Fruit fly (Drosophila melanogaster) whole organism, embryonic: Measurements from ENCODE around the gene Pcif1.

Source experiments
- Bteb2 ChIP-seq: fragments of 200-800 bp; sonication (Bioruptor generic); optimal IDR thresholded peaks from 2 replicates; lab custom pipeline; 2016; ENCODE audit warnings: missing biosample characterization, missing genetic modification characterization
- C15 ChIP-seq: fragments of 200-800 bp; sonication (Bioruptor generic); IDR thresholded peaks from 3 replicates; pipeline ENCODE4 v1.3.6; 2022; ENCODE audit warnings: missing biosample characterization, missing genetic modification characterization
- CG10462 ChIP-seq: fragments of 200-800 bp; sonication (Bioruptor generic); optimal IDR thresholded peaks from 2 replicates; lab custom pipeline; 2016; ENCODE audit warnings: missing biosample characterization, missing genetic modification characterization
- CG11085 ChIP-seq: fragments of 200-800 bp; sonication (Bioruptor generic); IDR thresholded peaks from 2 replicates; pipeline ENCODE4 v1.3.6; 2022; ENCODE audit warnings: missing biosample characterization, missing genetic modification characterization
- CG12659 ChIP-seq: fragments of 200-800 bp; sonication (Bioruptor generic); optimal IDR thresholded peaks from 3 replicates; lab custom pipeline; 2017; ENCODE audit warnings: mild to moderate bottlenecking, missing biosample characterization, missing genetic modification reagents, missing genetic modification characterization
- CG12769 ChIP-seq: fragments of 200-800 bp; sonication (Bioruptor generic); optimal IDR thresholded peaks from 2 replicates; lab custom pipeline; 2019; ENCODE audit warnings: missing biosample characterization, mild to moderate bottlenecking, missing genetic modification characterization, moderate library complexity
- CG14667 ChIP-seq: fragments of 200-800 bp; sonication (Bioruptor generic); IDR thresholded peaks from 2 replicates; pipeline ENCODE4 v1.3.6; 2022; ENCODE audit warnings: missing biosample characterization, missing genetic modification characterization
- CG1529 ChIP-seq: fragments of 200-800 bp; sonication (Bioruptor generic); optimal IDR thresholded peaks from 3 replicates; lab custom pipeline; 2018; ENCODE audit warnings: missing biosample characterization, missing genetic modification characterization
- CG15601 ChIP-seq: fragments of 200-800 bp; sonication (Bioruptor generic); optimal IDR thresholded peaks from 3 replicates; lab custom pipeline; 2019; ENCODE audit warnings: missing biosample characterization, mild to moderate bottlenecking, missing genetic modification characterization, moderate library complexity
- CG17328 ChIP-seq: fragments of 200-800 bp; sonication (Bioruptor generic); IDR thresholded peaks from 2 replicates; pipeline ENCODE4 v1.3.6; 2022; ENCODE audit warnings: missing biosample characterization, missing genetic modification characterization
- CG17829 ChIP-seq: fragments of 200-800 bp; optimal IDR thresholded peaks from 2 replicates; lab custom pipeline; 2019; ENCODE audit warnings: missing biosample characterization, mild to moderate bottlenecking, missing genetic modification characterization, moderate library complexity
- CG2116 ChIP-seq: fragments of 200-800 bp; sonication (Bioruptor generic); optimal IDR thresholded peaks from 3 replicates; lab custom pipeline; 2018; ENCODE audit warnings: missing biosample characterization, mild to moderate bottlenecking, missing genetic modification characterization
- CG2120 ChIP-seq: fragments of 200-800 bp; sonication (Bioruptor generic); optimal IDR thresholded peaks from 3 replicates; lab custom pipeline; 2016; ENCODE audit warnings: missing biosample characterization, missing genetic modification characterization
- CG30431 ChIP-seq: fragments of 200-800 bp; sonication (Bioruptor generic); optimal IDR thresholded peaks from 2 replicates; lab custom pipeline; 2017; ENCODE audit warnings: missing biosample characterization, missing genetic modification characterization
- CG3847 ChIP-seq: fragments of 200-800 bp; sonication (Bioruptor generic); IDR thresholded peaks from 2 replicates; pipeline ENCODE4 v1.3.6; 2022; ENCODE audit warnings: missing biosample characterization, missing genetic modification characterization
- CG42726 ChIP-seq: fragments of 200-800 bp; sonication (Bioruptor generic); IDR thresholded peaks from 2 replicates; pipeline ENCODE4 v1.3.6; 2022; ENCODE audit warnings: missing biosample characterization, missing genetic modification characterization; ENCODE audit not compliant: partially characterized antibody
- CG4617 ChIP-seq: fragments of 200-800 bp; sonication (Bioruptor generic); optimal IDR thresholded peaks from 3 replicates; lab custom pipeline; 2016; ENCODE audit warnings: missing biosample characterization, missing genetic modification characterization, borderline replicate concordance
- CG6854 ChIP-seq: fragments of 200-800 bp; sonication (Bioruptor generic); optimal IDR thresholded peaks from 3 replicates; lab custom pipeline; 2017; ENCODE audit warnings: missing biosample characterization, mild to moderate bottlenecking, missing genetic modification characterization
- CG7357 ChIP-seq: fragments of 200-800 bp; sonication (Bioruptor generic); IDR thresholded peaks from 3 replicates; pipeline ENCODE4 v1.3.6; 2022; ENCODE audit warnings: missing biosample characterization, missing genetic modification characterization
- CG8290 ChIP-seq, 3 experiments: fragments of 200-800 bp; sonication (Bioruptor generic); optimal IDR thresholded peaks; 2 replicates each; lab custom pipeline; 2016 to 2019; ENCODE audit warnings: missing biosample characterization in 3 of 3, missing genetic modification characterization in 3 of 3, mild to moderate bottlenecking in 2 of 3, moderate library complexity in 1 of 3
- CG8924 ChIP-seq: fragments of 200-800 bp; optimal IDR thresholded peaks from 3 replicates; lab custom pipeline; 2019; ENCODE audit warnings: missing biosample characterization, mild to moderate bottlenecking, missing genetic modification characterization, moderate library complexity
- CG9437 ChIP-seq: fragments of 200-800 bp; sonication (Bioruptor generic); optimal IDR thresholded peaks from 2 replicates; lab custom pipeline; 2018; ENCODE audit warnings: missing biosample characterization, mild to moderate bottlenecking, missing genetic modification characterization
- Dref ChIP-seq: fragments of 200-800 bp; sonication (Bioruptor generic); IDR thresholded peaks from 2 replicates; pipeline ENCODE4 v1.3.6; 2022; ENCODE audit warnings: missing biosample characterization, missing genetic modification characterization
- E2f2 ChIP-seq: fragments of 200-800 bp; sonication (Bioruptor generic); IDR thresholded peaks from 2 replicates; pipeline ENCODE4 v1.3.6; 2022; ENCODE audit warnings: missing biosample characterization, missing genetic modification characterization
- Ets65A ChIP-seq: fragments of 200-800 bp; sonication (Bioruptor generic); peaks from one replicate; lab custom pipeline; 2016; ENCODE audit warnings: missing biosample characterization, missing genetic modification characterization
- Fer2 ChIP-seq: fragments of 200-800 bp; sonication (Bioruptor generic); optimal IDR thresholded peaks from 2 replicates; lab custom pipeline; 2018; ENCODE audit warnings: missing biosample characterization, mild to moderate bottlenecking, missing genetic modification characterization, moderate library complexity
- Meics ChIP-seq: fragments of 200-800 bp; sonication (Bioruptor generic); optimal IDR thresholded peaks from 2 replicates; lab custom pipeline; 2017; ENCODE audit warnings: missing biosample characterization, mild to moderate bottlenecking, missing genetic modification characterization
- Nf-YA ChIP-seq: fragments of 200-800 bp; sonication (Bioruptor generic); IDR thresholded peaks from 2 replicates; pipeline ENCODE4 v1.3.6; 2022; ENCODE audit warnings: missing biosample characterization, missing genetic modification characterization
- Ptx1 ChIP-seq: fragments of 200-800 bp; sonication (Bioruptor generic); IDR thresholded peaks from 2 replicates; pipeline ENCODE4 v1.3.6; 2022; ENCODE audit warnings: missing biosample characterization, missing genetic modification characterization
- ash1 ChIP-seq: fragments of 200-800 bp; sonication (Bioruptor generic); optimal IDR thresholded peaks from 2 replicates; lab custom pipeline; 2018; ENCODE audit warnings: missing biosample characterization, mild to moderate bottlenecking, missing genetic modification characterization
- bcd ChIP-seq: fragments of 200-800 bp; sonication (Bioruptor generic); optimal IDR thresholded peaks from 2 replicates; lab custom pipeline; 2017; ENCODE audit warnings: missing biosample characterization, mild to moderate bottlenecking, missing genetic modification characterization
- bowl ChIP-seq: fragments of 200-800 bp; sonication (Bioruptor generic); IDR thresholded peaks from 2 replicates; pipeline ENCODE4 v1.3.6; 2022; ENCODE audit warnings: missing biosample characterization, missing genetic modification characterization
- bsh ChIP-seq, 2 experiments: fragments of 200-800 bp; sonication (Bioruptor generic); optimal IDR thresholded peaks; 2 replicates each; lab custom pipeline; 2017 to 2018; ENCODE audit warnings: mild to moderate bottlenecking in 2 of 2, missing biosample characterization in 2 of 2, missing genetic modification characterization in 2 of 2, moderate library complexity in 1 of 2
- cg ChIP-seq: fragments of 200-800 bp; sonication (Bioruptor generic); optimal IDR thresholded peaks from 3 replicates; lab custom pipeline; 2019; ENCODE audit warnings: missing biosample characterization, mild to moderate bottlenecking, missing genetic modification characterization, moderate library complexity
- da ChIP-seq: fragments of 200-800 bp; sonication (Bioruptor generic); optimal IDR thresholded peaks from 2 replicates; lab custom pipeline; 2016; ENCODE audit warnings: missing biosample characterization, missing genetic modification characterization
- exex ChIP-seq: fragments of 200-800 bp; sonication (Bioruptor generic); optimal IDR thresholded peaks from 4 replicates; lab custom pipeline; 2018; ENCODE audit warnings: missing biosample characterization, mild to moderate bottlenecking, missing genetic modification characterization, moderate library complexity
- fru ChIP-seq: fragments of >200 bp; optimal IDR thresholded peaks from 2 replicates; lab custom pipeline; 2017
- gro ChIP-seq: fragments of 200-800 bp; sonication (Bioruptor generic); optimal IDR thresholded peaks from 2 replicates; lab custom pipeline; 2016; ENCODE audit warnings: missing biosample characterization, missing genetic modification characterization
- ham ChIP-seq: fragments of 200-800 bp; sonication (Bioruptor generic); IDR thresholded peaks from 2 replicates; pipeline ENCODE4 v1.3.6; 2022; ENCODE audit warnings: missing biosample characterization, missing genetic modification characterization
- klu ChIP-seq: fragments of 200-800 bp; sonication (Bioruptor generic); IDR thresholded peaks from 2 replicates; pipeline ENCODE4 v1.3.6; 2022; ENCODE audit warnings: missing biosample characterization, missing genetic modification characterization
- lbe ChIP-seq: fragments of 200-800 bp; sonication (Bioruptor generic); optimal IDR thresholded peaks from 2 replicates; lab custom pipeline; 2016; ENCODE audit warnings: missing biosample characterization, mild to moderate bottlenecking, missing genetic modification characterization
- maf-S ChIP-seq: fragments of 200-800 bp; sonication (Bioruptor generic); optimal IDR thresholded peaks from 2 replicates; lab custom pipeline; 2016; ENCODE audit warnings: missing biosample characterization, missing genetic modification characterization
- pho ChIP-seq: fragments of 200-800 bp; sonication (Bioruptor generic); optimal IDR thresholded peaks from 2 replicates; lab custom pipeline; 2016; ENCODE audit warnings: missing biosample characterization, missing genetic modification characterization
- sc ChIP-seq, 3 experiments: fragments of >200 bp in 2 of 3; fragments of 200-800 bp in 1 of 3; sonication (Bioruptor generic) in 1 of 3; optimal IDR thresholded peaks; 2 replicates in 2 of 3; 3 replicates in 1 of 3; lab custom pipeline; 2017; ENCODE audit warnings: mild to moderate bottlenecking in 1 of 3, missing biosample characterization in 1 of 3, missing genetic modification characterization in 1 of 3, missing genetic modification reagents in 1 of 3
- schlank ChIP-seq: fragments of 200-800 bp; sonication (Bioruptor generic); optimal IDR thresholded peaks from 2 replicates; lab custom pipeline; 2018; ENCODE audit warnings: missing biosample characterization, mild to moderate bottlenecking, missing genetic modification characterization
- slp2 ChIP-seq: fragments of 200-800 bp; sonication (Bioruptor generic); optimal IDR thresholded peaks from 2 replicates; lab custom pipeline; 2016; ENCODE audit warnings: missing biosample characterization, missing genetic modification characterization
- tin ChIP-seq: fragments of 200-800 bp; sonication (Bioruptor generic); optimal IDR thresholded peaks from 3 replicates; lab custom pipeline; 2016; ENCODE audit warnings: missing biosample characterization, missing genetic modification characterization
- wek ChIP-seq: fragments of 200-800 bp; sonication (Bioruptor generic); optimal IDR thresholded peaks from 3 replicates; lab custom pipeline; 2018; ENCODE audit warnings: missing biosample characterization, mild to moderate bottlenecking, missing genetic modification characterization, moderate library complexity
- zf30C ChIP-seq: fragments of 200-800 bp; sonication (Bioruptor generic); optimal IDR thresholded peaks from 3 replicates; lab custom pipeline; 2018; ENCODE audit warnings: missing biosample characterization, mild to moderate bottlenecking, missing genetic modification characterization

Pcif1 gene

dm6 chr3L:20771891-20772646, 13.9 kb downstream of the Pcif1 start (continued):
- TF ChIP-seq Meics (GFP tag; lab: Kevin White, UChicago) (peak; percentile 84), CG3847 (GFP tag; lab: Robert Waterston, UW) (peak; percentile 50), CG42726 (GFP tag; lab: Robert Waterston, UW) (no peak), E2f2 (GFP tag; lab: Robert Waterston, UW) (peak; percentile 58), fru (lab: Kevin White, UChicago) (no peak), tin (GFP tag; lab: Kevin White, UChicago) (peak; percentile 71), Ets65A (peak; percentile 72), bsh (GFP tag; optimal IDR thresholded peaks at IDR 0.05; lab: Kevin White, UChicago) (peak; percentile 2 to 82), slp2 (GFP tag; lab: Kevin White, UChicago) (peak; percentile 67), Dref (GFP tag; lab: Robert Waterston, UW) (no peak), bowl (GFP tag; lab: Robert Waterston, UW) (peak; percentile 74), pho (GFP tag; lab: Kevin White, UChicago) (peak; percentile 59), C15 (GFP tag; lab: Robert Waterston, UW) (0 out of 3 replicates have a peak, but pooled peaks have one; percentile 38), cg (GFP tag; lab: Kevin White, UChicago) (peak; percentile 74), CG15601 (tag; lab: Kevin White, UChicago) (peak; percentile 55), CG1529 (peak; percentile 56), gro (GFP tag; lab: Kevin White, UChicago) (peak; percentile 69), sc (optimal IDR thresholded peaks at IDR 0.05; lab: Kevin White, UChicago) (no peak), sc (GFP tag; optimal IDR thresholded peaks at IDR 0.05; lab: Kevin White, UChicago) (peak; percentile 70), CG12769 (peak; percentile 88), ham (GFP tag; lab: Robert Waterston, UW) (no peak), Fer2 (tag; lab: Kevin White, UChicago) (peak; percentile 18), CG6854 (GFP tag; lab: Kevin White, UChicago) (peak; percentile 70), CG8924 (peak; percentile 74), CG12659 (GFP tag; lab: Kevin White, UChicago) (peak; percentile 66), schlank (tag; lab: Kevin White, UChicago) (peak; percentile 50), CG10462 (GFP tag; lab: Kevin White, UChicago) (peak; percentile 65), CG2116 (peak; percentile 72), Nf-YA (GFP tag; lab: Robert Waterston, UW) (peak; percentile 66), ash1 (GFP tag; lab: Kevin White, UChicago) (peak; percentile 52), CG14667 (GFP tag; lab: Robert Waterston, UW) (no peak), lbe (GFP tag; lab: Kevin White, UChicago) (peak; percentile 49), CG7357 (peak; percentile 54; the same call in 2 of the 3 replicates), klu (GFP tag; lab: Robert Waterston, UW) (peak; percentile 53; the same call in 1 of the 2 replicates), zf30C (GFP tag; lab: Kevin White, UChicago) (no peak), Ptx1 (GFP tag; lab: Robert Waterston, UW) (peak; percentile 81), da (GFP tag; lab: Kevin White, UChicago) (no peak), exex (tag; lab: Kevin White, UChicago) (peak; percentile 3), bcd (peak; percentile 71), CG8290 (GFP tag; optimal IDR thresholded peaks at IDR 0.05; lab: Kevin White, UChicago) (peak; percentile 45), CG8290 (tag; optimal IDR thresholded peaks at IDR 0.05; lab: Kevin White, UChicago) (peak; percentile 5 to 86), CG11085 (GFP tag; lab: Robert Waterston, UW) (peak; percentile 64; the same call in 1 of the 2 replicates), maf-S (GFP tag; lab: Kevin White, UChicago) (peak; percentile 65), CG17829 (peak; percentile 85), Bteb2 (GFP tag; lab: Kevin White, UChicago) (peak; percentile 50), CG17328 (GFP tag; lab: Robert Waterston, UW) (peak; percentile 85), CG2120 (peak; percentile 83), wek (GFP tag; lab: Kevin White, UChicago) (peak; percentile 73), CG9437 (GFP tag; lab: Kevin White, UChicago) (peak; percentile 39), CG4617 (peak; percentile 52), CG30431 (GFP tag; lab: Kevin White, UChicago) (peak; percentile 48)
